Fruit fly (Drosophila melanogaster): ENCODE data around the gene Acbp5.

The Acbp5 gene

DNA sequence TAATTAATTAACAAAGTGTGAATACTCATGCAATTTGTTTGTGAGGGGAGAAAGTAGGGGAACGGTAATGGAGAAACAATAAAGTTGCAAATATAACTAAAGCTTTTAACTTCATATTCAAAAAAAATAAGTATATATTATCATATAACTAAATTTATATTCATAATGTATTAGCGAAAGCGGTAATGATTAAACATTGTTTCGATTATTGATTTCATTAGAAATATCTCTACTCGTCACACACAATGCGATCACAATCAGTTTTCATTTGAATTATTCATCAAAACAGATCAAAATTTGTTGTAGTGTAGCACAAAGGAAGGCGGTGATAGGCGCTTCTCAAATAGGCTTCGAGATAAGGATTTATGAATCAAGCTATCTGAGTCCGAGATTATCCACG lies 32.7 kb downstream of the Acbp5 start, which contains the start of gene CG6576:
Gene CG6576 (plus strand): TSS at position 301 of the 400 bp plus-strand sequence.
- no peak for TF ChIP-seq Opbp (GFP tag; IDR thresholded peaks at IDR 0.05; ENCODE audit: partially characterized antibody)
- TF ChIP-seq zfh2 (GFP tag; optimal IDR thresholded peaks at IDR 0.05) = no peak
- no peak for TF ChIP-seq CG7745 (tag; optimal IDR thresholded peaks at IDR 0.05)
- no peak for TF ChIP-seq E2f1 (GFP tag; IDR thresholded peaks at IDR 0.05)
- no peak for TF ChIP-seq Ets65A (GFP tag)
- TF ChIP-seq Dfd (GFP tag; optimal IDR thresholded peaks at IDR 0.05) = no peak
- no peak for TF ChIP-seq CG11560 (tag; IDR thresholded peaks at IDR 0.05)
- no peak for TF ChIP-seq lmd (GFP tag; IDR thresholded peaks at IDR 0.05)
- no peak for TF ChIP-seq ERR (GFP tag; optimal IDR thresholded peaks at IDR 0.05)
- TF ChIP-seq CoRest (tag; optimal IDR thresholded peaks at IDR 0.05) = no peak
- TF ChIP-seq CG12744 (GFP tag; optimal IDR thresholded peaks at IDR 0.05) = no peak
- TF ChIP-seq Awh (GFP tag; IDR thresholded peaks at IDR 0.05) = no peak
- no peak for TF ChIP-seq CG1792 (GFP tag; optimal IDR thresholded peaks at IDR 0.05)
- no peak for TF ChIP-seq CG18476 (GFP tag; optimal IDR thresholded peaks at IDR 0.05)
- no peak for TF ChIP-seq Stat92E (GFP tag; optimal IDR thresholded peaks at IDR 0.05)
- no peak for TF ChIP-seq Scr (GFP tag; IDR thresholded peaks at IDR 0.05; ENCODE audit: partially characterized antibody)
- TF ChIP-seq CG13296 (GFP tag; optimal IDR thresholded peaks at IDR 0.05) = no peak
- no peak for TF ChIP-seq CG13287 (GFP tag; IDR thresholded peaks at IDR 0.05; ENCODE audit: partially characterized antibody)
- no peak for TF ChIP-seq bbx (GFP tag; IDR thresholded peaks at IDR 0.05; ENCODE audit: partially characterized antibody)

DNA sequence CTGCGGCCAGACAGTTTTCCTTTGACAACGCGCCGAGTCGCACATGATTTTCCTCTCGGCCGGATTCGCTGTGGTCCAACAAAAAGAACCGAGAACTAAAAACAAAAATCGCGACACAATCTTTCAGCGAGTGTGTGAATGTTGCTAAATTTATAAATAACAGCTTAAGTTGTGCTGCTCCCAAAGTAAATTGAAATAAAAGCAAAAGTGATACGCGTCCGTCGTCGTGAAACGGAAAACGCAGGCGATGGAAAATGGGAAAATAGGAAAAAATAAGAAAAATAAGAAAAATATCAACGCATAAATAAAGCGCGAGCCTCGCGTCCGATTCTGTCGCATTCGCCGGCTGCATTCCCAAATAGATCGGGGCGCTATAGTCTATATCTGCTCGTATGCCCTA lies 34.8 kb downstream of the Acbp5 start, which contains the start of gene Fhos:
Gene Fhos (plus strand): TSS at position 28 of the 400 bp plus-strand sequence.
- TF ChIP-seq CG7786 (GFP tag; optimal IDR thresholded peaks at IDR 0.05) = no peak
- TF ChIP-seq chinmo (GFP tag; IDR thresholded peaks at IDR 0.05; ENCODE audit: partially characterized antibody) = 0 out of 4 replicates have a peak, but pooled peaks have one; percentile 18
- peak; percentile 9 for TF ChIP-seq sd (tag; optimal IDR thresholded peaks at IDR 0.05)
- TF ChIP-seq zen (tag; optimal IDR thresholded peaks at IDR 0.05) = no peak

DNA sequence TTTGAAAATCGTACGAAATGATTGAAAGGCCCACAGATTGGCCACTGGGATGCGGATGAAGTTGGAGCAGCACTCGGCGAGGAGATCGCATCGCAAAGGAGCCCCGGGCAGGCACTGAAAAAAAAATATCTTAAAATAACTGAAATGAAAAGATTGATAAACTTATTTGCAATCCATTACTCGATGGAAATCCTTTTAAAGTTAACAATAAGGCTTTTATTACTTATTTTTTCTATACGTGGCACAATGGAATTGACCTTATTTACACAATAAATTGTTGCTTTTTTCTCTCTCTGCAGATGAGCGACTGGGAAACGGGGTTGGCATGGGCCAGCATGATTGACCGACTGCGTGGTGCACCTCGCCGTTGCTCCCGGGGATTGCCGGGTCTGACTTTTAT lies 37.1 kb downstream of the Acbp5 start:
- TF ChIP-seq Awh (GFP tag; IDR thresholded peaks at IDR 0.05) (peak; percentile 26; the same call in 1 of the 2 replicates), CG9797 (GFP tag; optimal IDR thresholded peaks at IDR 0.05) (no peak), Sry-δ (GFP tag; optimal IDR thresholded peaks at IDR 0.05) (peak; percentile 4), odd (GFP tag; optimal IDR thresholded peaks at IDR 0.05) (peak; percentile 20), Oaz (GFP tag; IDR thresholded peaks at IDR 0.05) (no peak), Lim3 (GFP tag; IDR thresholded peaks at IDR 0.05) (no peak), CG15601 (tag; optimal IDR thresholded peaks at IDR 0.05) (peak; percentile 28), pfk (GFP tag; optimal IDR thresholded peaks at IDR 0.05) (no peak), CG17385 (GFP tag; optimal IDR thresholded peaks at IDR 0.05) (peak; percentile 36), CG30431 (GFP tag; optimal IDR thresholded peaks at IDR 0.05) (no peak), eve (GFP tag; optimal IDR thresholded peaks at IDR 0.05) (no peak), CG6654 (GFP tag; optimal IDR thresholded peaks at IDR 0.05) (peak; percentile 20), CG5245 (GFP tag; optimal IDR thresholded peaks at IDR 0.05) (peak; percentile 24), CG10431 (GFP tag; optimal IDR thresholded peaks at IDR 0.05) (no peak), CG10654 (GFP tag; optimal IDR thresholded peaks at IDR 0.05) (no peak), gem (tag; optimal IDR thresholded peaks at IDR 0.05) (peak; percentile 73), HLH4C (GFP tag; IDR thresholded peaks at IDR 0.05; ENCODE audit: partially characterized antibody) (no peak), CG8924 (tag; optimal IDR thresholded peaks at IDR 0.05) (peak; percentile 55), CG3163 (GFP tag; optimal IDR thresholded peaks at IDR 0.05) (no peak), sug (tag; optimal IDR thresholded peaks at IDR 0.05) (no peak), CG14014 (GFP tag; IDR thresholded peaks at IDR 0.05) (0 out of 2 replicates have a peak, but pooled peaks have one; percentile 23), Hey (tag; optimal IDR thresholded peaks at IDR 0.05) (no peak), Mrtf (GFP tag; IDR thresholded peaks at IDR 0.05) (peak; percentile 49; the same call in 1 of the 3 replicates), so (GFP tag; IDR thresholded peaks at IDR 0.05) (peak; percentile 59; the same call in 2 of the 3 replicates), CG11695 (GFP tag; IDR thresholded peaks at IDR 0.05) (peak; percentile 50; the same call in 1 of the 3 replicates), Hr51 (GFP tag; optimal IDR thresholded peaks at IDR 0.05) (peak in 1 of 2 experiments; percentile 71)

All from whole organism, embryonic.